Fruit fly (Drosophila melanogaster): ENCODE results near the gene Tomosyn.

dm6 chrX:12661435-12661949 is 30.1 kb downstream of the Tomosyn start:
- peak; percentile 17 for TF ChIP-seq h (GFP tag; optimal IDR thresholded peaks at IDR 0.05)
- no peak for TF ChIP-seq jim (GFP tag; optimal IDR thresholded peaks at IDR 0.05)
